ENCODE assay signal across 1 fruit fly cellular context in the genomic region with DNA sequence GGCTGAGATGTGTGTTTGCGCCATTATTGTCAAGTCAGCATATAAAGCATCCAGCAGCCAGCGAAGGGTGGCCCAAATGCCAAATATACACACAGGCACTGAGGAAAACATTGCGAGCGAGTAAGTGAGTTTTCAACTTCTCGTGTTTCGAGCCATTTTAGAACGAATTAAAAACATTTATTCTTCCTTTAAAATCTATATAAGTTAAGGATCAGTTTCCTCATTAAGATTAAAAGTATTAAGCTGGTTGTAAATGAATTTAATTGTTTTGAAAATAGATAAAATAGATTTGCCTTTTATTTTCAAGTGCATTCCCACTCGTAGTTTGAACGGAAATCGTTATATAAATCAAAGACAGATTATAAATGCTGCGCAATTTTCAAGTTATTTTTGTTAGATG.
A peak's percentile ranks its signal among the peaks of the same experiment; 100 is the strongest.
TF ChIP-seq lines count a peak whose summit lies in the region.

No protein-coding gene starts in this region.

TF ChIP-seq in whole organism, embryonic, 481 proteins besides CTCF, POLR2A, EP300 and RAD21 (continued from another document and continues in another):
- TF ChIP-seq CG2712 (tag; optimal IDR thresholded peaks at IDR 0.05; lab: Kevin White, UChicago) = peak; percentile 11
- no peak for TF ChIP-seq CG4820 (GFP tag; optimal IDR thresholded peaks at IDR 0.05; lab: Kevin White, UChicago)
- peak; percentile 21 for TF ChIP-seq CG6765 (GFP tag; optimal IDR thresholded peaks at IDR 0.05; lab: Kevin White, UChicago)
- no peak for TF ChIP-seq CG7786 (GFP tag; optimal IDR thresholded peaks at IDR 0.05; lab: Kevin White, UChicago)
- TF ChIP-seq sna (GFP tag; IDR thresholded peaks at IDR 0.05; lab: Robert Waterston, UW; ENCODE audit: partially characterized antibody) = no peak
- TF ChIP-seq Asciz (GFP tag; optimal IDR thresholded peaks at IDR 0.05; lab: Kevin White, UChicago) = peak; percentile 33
- no peak for TF ChIP-seq gcm2 (GFP tag; optimal IDR thresholded peaks at IDR 0.05; lab: Kevin White, UChicago)
- no peak for TF ChIP-seq trh (GFP tag; optimal IDR thresholded peaks at IDR 0.05; lab: Kevin White, UChicago)
- TF ChIP-seq CG10654 (GFP tag; optimal IDR thresholded peaks at IDR 0.05; lab: Kevin White, UChicago) = no peak
- no peak for TF ChIP-seq ATbp (GFP tag; optimal IDR thresholded peaks at IDR 0.05; lab: Kevin White, UChicago)
- TF ChIP-seq CG2889 (GFP tag; IDR thresholded peaks at IDR 0.05; lab: Robert Waterston, UW) = no peak
- TF ChIP-seq Bteb2 (GFP tag; optimal IDR thresholded peaks at IDR 0.05; lab: Kevin White, UChicago) = no peak
- TF ChIP-seq shn (GFP tag; optimal IDR thresholded peaks at IDR 0.05; lab: Kevin White, UChicago) = no peak
- TF ChIP-seq mld (GFP tag; IDR thresholded peaks at IDR 0.05; lab: Robert Waterston, UW; ENCODE audit: partially characterized antibody) = no peak
- no peak for TF ChIP-seq bbx (GFP tag; IDR thresholded peaks at IDR 0.05; lab: Robert Waterston, UW; ENCODE audit: partially characterized antibody)
- no peak for TF ChIP-seq vnd (GFP tag; IDR thresholded peaks at IDR 0.05; lab: Robert Waterston, UW; ENCODE audit: partially characterized antibody)
- no peak for TF ChIP-seq fd64A (GFP tag; optimal IDR thresholded peaks at IDR 0.05; lab: Kevin White, UChicago)
- TF ChIP-seq CG10274 (GFP tag; optimal IDR thresholded peaks at IDR 0.05; lab: Kevin White, UChicago) = no peak
- no peak for TF ChIP-seq ara (GFP tag; IDR thresholded peaks at IDR 0.05; lab: Robert Waterston, UW)
- TF ChIP-seq knrl (GFP tag; IDR thresholded peaks at IDR 0.05; lab: Robert Waterston, UW; ENCODE audit: partially characterized antibody) = no peak
- no peak for TF ChIP-seq Nf-YA (GFP tag; IDR thresholded peaks at IDR 0.05; lab: Robert Waterston, UW)
- TF ChIP-seq CG7372 (GFP tag; IDR thresholded peaks at IDR 0.05; lab: Robert Waterston, UW) = 0 out of 2 replicates have a peak, but pooled peaks have one; percentile 16
- TF ChIP-seq Sin3A (optimal IDR thresholded peaks at IDR 0.05; lab: Kevin White, UChicago) = no peak
- no peak for TF ChIP-seq CG4617 (GFP tag; optimal IDR thresholded peaks at IDR 0.05; lab: Kevin White, UChicago; ENCODE audit: borderline replicate concordance)
- TF ChIP-seq sob (GFP tag; IDR thresholded peaks at IDR 0.05; lab: Robert Waterston, UW) = no peak
- no peak for TF ChIP-seq cad (GFP tag; optimal IDR thresholded peaks at IDR 0.05; lab: Kevin White, UChicago)
- no peak for TF ChIP-seq CG7963 (GFP tag; IDR thresholded peaks at IDR 0.05; lab: Robert Waterston, UW; ENCODE audit: partially characterized antibody)
- no peak for TF ChIP-seq CG17568 (GFP tag; optimal IDR thresholded peaks at IDR 0.05; lab: Kevin White, UChicago)
- TF ChIP-seq CG11456 (GFP tag; IDR thresholded peaks at IDR 0.05; lab: Robert Waterston, UW) = no peak
- no peak for TF ChIP-seq CG15073 (GFP tag; optimal IDR thresholded peaks at IDR 0.05; lab: Kevin White, UChicago)
- no peak for TF ChIP-seq pfk (GFP tag; optimal IDR thresholded peaks at IDR 0.05; lab: Kevin White, UChicago)
- TF ChIP-seq Hr78 (GFP tag; optimal IDR thresholded peaks at IDR 0.05; lab: Kevin White, UChicago) = no peak
- no peak for TF ChIP-seq CG8359 (GFP tag; optimal IDR thresholded peaks at IDR 0.05; lab: Kevin White, UChicago; ENCODE audit: borderline replicate concordance)
- no peak for TF ChIP-seq sim (GFP tag; IDR thresholded peaks at IDR 0.05; lab: Robert Waterston, UW)
- peak; percentile 57 for TF ChIP-seq Fer1 (GFP tag; optimal IDR thresholded peaks at IDR 0.05; lab: Kevin White, UChicago)
- no peak for TF ChIP-seq hkb (optimal IDR thresholded peaks at IDR 0.05; lab: Kevin White, UChicago)
- 0 out of 2 replicates have a peak, but pooled peaks have one; percentile 15 for TF ChIP-seq hkb (GFP tag; IDR thresholded peaks at IDR 0.05; lab: Robert Waterston, UW)
- peak; percentile 60 for TF ChIP-seq gem (tag; optimal IDR thresholded peaks at IDR 0.05; lab: Kevin White, UChicago)
- TF ChIP-seq toy (GFP tag; IDR thresholded peaks at IDR 0.05; lab: Robert Waterston, UW) = no peak
- TF ChIP-seq jing (GFP tag; optimal IDR thresholded peaks at IDR 0.05; lab: Kevin White, UChicago) = no peak
- TF ChIP-seq al (GFP tag; IDR thresholded peaks at IDR 0.05; lab: Robert Waterston, UW) = no peak
- no peak for TF ChIP-seq CG12942 (GFP tag; optimal IDR thresholded peaks at IDR 0.05; lab: Kevin White, UChicago)
- no peak for TF ChIP-seq CG10209 (GFP tag; optimal IDR thresholded peaks at IDR 0.05; lab: Kevin White, UChicago)
- TF ChIP-seq br (optimal IDR thresholded peaks at IDR 0.05; lab: Kevin White, UChicago) = no peak
- no peak for TF ChIP-seq Ravus (GFP tag; IDR thresholded peaks at IDR 0.05; lab: Robert Waterston, UW)
- TF ChIP-seq CG11560 (tag; IDR thresholded peaks at IDR 0.05; lab: Robert Waterston, UW) = no peak
- peak; percentile 10 for TF ChIP-seq gsb-n (tag; optimal IDR thresholded peaks at IDR 0.05; lab: Kevin White, UChicago)
- TF ChIP-seq dmrt11E (tag; optimal IDR thresholded peaks at IDR 0.05; lab: Kevin White, UChicago) = peak; percentile 0
- no peak for TF ChIP-seq C15 (GFP tag; IDR thresholded peaks at IDR 0.05; lab: Robert Waterston, UW)
- TF ChIP-seq HmgD (GFP tag; optimal IDR thresholded peaks at IDR 0.05; lab: Kevin White, UChicago) = no peak
- peak; percentile 16; the same call in 1 of the 2 replicates for TF ChIP-seq CG6689 (GFP tag; IDR thresholded peaks at IDR 0.05; lab: Robert Waterston, UW)
- no peak for TF ChIP-seq jigr1 (GFP tag; IDR thresholded peaks at IDR 0.05; lab: Robert Waterston, UW)
- TF ChIP-seq schlank (tag; optimal IDR thresholded peaks at IDR 0.05; lab: Kevin White, UChicago) = no peak
- TF ChIP-seq Trl (optimal IDR thresholded peaks at IDR 0.05; lab: Kevin White, UChicago) = no peak
- TF ChIP-seq Trl (GFP tag; optimal IDR thresholded peaks at IDR 0.05; lab: Kevin White, UChicago) = no peak
- no peak for TF ChIP-seq gce (GFP tag; IDR thresholded peaks at IDR 0.05; lab: Robert Waterston, UW)
- TF ChIP-seq tll (GFP tag; optimal IDR thresholded peaks at IDR 0.05; lab: Kevin White, UChicago) = no peak
- no peak for TF ChIP-seq Gsc (GFP tag; IDR thresholded peaks at IDR 0.05; lab: Robert Waterston, UW)
- peak; percentile 27 for TF ChIP-seq Sox100B (GFP tag; optimal IDR thresholded peaks at IDR 0.05; lab: Kevin White, UChicago)
- TF ChIP-seq croc (GFP tag; conservative IDR thresholded peaks at IDR 0.05; lab: Robert Waterston, UW) = no peak
- no peak for TF ChIP-seq CG8290 (GFP tag; optimal IDR thresholded peaks at IDR 0.05; lab: Kevin White, UChicago)
- no peak for TF ChIP-seq CG8290 (tag; optimal IDR thresholded peaks at IDR 0.05; lab: Kevin White, UChicago)
- no peak for TF ChIP-seq Rx (GFP tag; IDR thresholded peaks at IDR 0.05; lab: Robert Waterston, UW)
- TF ChIP-seq peb (GFP tag; IDR thresholded peaks at IDR 0.05; lab: Robert Waterston, UW) = no peak
- no peak for TF ChIP-seq klu (GFP tag; IDR thresholded peaks at IDR 0.05; lab: Robert Waterston, UW)
- no peak for TF ChIP-seq Nf-YC (tag; optimal IDR thresholded peaks at IDR 0.05; lab: Kevin White, UChicago)
- TF ChIP-seq Dad (GFP tag; optimal IDR thresholded peaks at IDR 0.05; lab: Kevin White, UChicago) = no peak
- no peak for TF ChIP-seq B-H1 (GFP tag; IDR thresholded peaks at IDR 0.05; lab: Robert Waterston, UW)
- TF ChIP-seq danr (GFP tag; IDR thresholded peaks at IDR 0.05; lab: Robert Waterston, UW) = no peak
- TF ChIP-seq lola (GFP tag; optimal IDR thresholded peaks at IDR 0.05; lab: Kevin White, UChicago) = peak in 1 of 3 experiments; percentile 10
- TF ChIP-seq wek (GFP tag; optimal IDR thresholded peaks at IDR 0.05; lab: Kevin White, UChicago) = no peak
- TF ChIP-seq sug (tag; optimal IDR thresholded peaks at IDR 0.05; lab: Kevin White, UChicago) = no peak
- TF ChIP-seq CG14441 (GFP tag; IDR thresholded peaks at IDR 0.05; lab: Robert Waterston, UW) = no peak
- TF ChIP-seq bigmax (GFP tag; optimal IDR thresholded peaks at IDR 0.05; lab: Kevin White, UChicago) = no peak
- no peak for TF ChIP-seq Opbp (GFP tag; IDR thresholded peaks at IDR 0.05; lab: Robert Waterston, UW; ENCODE audit: partially characterized antibody)
- TF ChIP-seq CG12071 (GFP tag; optimal IDR thresholded peaks at IDR 0.05; lab: Kevin White, UChicago) = peak; percentile 13
- TF ChIP-seq BtbVII (GFP tag; optimal IDR thresholded peaks at IDR 0.05; lab: Kevin White, UChicago) = no peak
- no peak for TF ChIP-seq CG14965 (GFP tag; optimal IDR thresholded peaks at IDR 0.05; lab: Kevin White, UChicago; ENCODE audit: borderline replicate concordance)
- TF ChIP-seq CG10462 (GFP tag; optimal IDR thresholded peaks at IDR 0.05; lab: Kevin White, UChicago) = no peak
- TF ChIP-seq CG17802 (tag; optimal IDR thresholded peaks at IDR 0.05; lab: Kevin White, UChicago) = no peak
- TF ChIP-seq sqz (GFP tag; optimal IDR thresholded peaks at IDR 0.05; lab: Kevin White, UChicago) = no peak
- no peak for TF ChIP-seq CG32767 (GFP tag; IDR thresholded peaks at IDR 0.05; lab: Robert Waterston, UW)
- peak; percentile 51 for TF ChIP-seq CG30403 (GFP tag; optimal IDR thresholded peaks at IDR 0.05; lab: Kevin White, UChicago)
- TF ChIP-seq esg (GFP tag; conservative IDR thresholded peaks at IDR 0.05; lab: Robert Waterston, UW) = 0 out of 2 replicates have a peak, but pooled peaks have one; percentile 29
- TF ChIP-seq CG18619 (GFP tag; optimal IDR thresholded peaks at IDR 0.05; lab: Kevin White, UChicago) = peak; percentile 38
- TF ChIP-seq da (GFP tag; optimal IDR thresholded peaks at IDR 0.05; lab: Kevin White, UChicago) = no peak
- TF ChIP-seq sd (tag; optimal IDR thresholded peaks at IDR 0.05; lab: Kevin White, UChicago) = no peak
- TF ChIP-seq nom (GFP tag; optimal IDR thresholded peaks at IDR 0.05; lab: Kevin White, UChicago) = no peak
- TF ChIP-seq bcd (GFP tag; optimal IDR thresholded peaks at IDR 0.05; lab: Kevin White, UChicago) = peak; percentile 20
- TF ChIP-seq CG1832 (GFP tag; optimal IDR thresholded peaks at IDR 0.05; lab: Kevin White, UChicago) = no peak
- 0 out of 2 replicates have a peak, but pooled peaks have one; percentile 9 for TF ChIP-seq CG17328 (GFP tag; IDR thresholded peaks at IDR 0.05; lab: Robert Waterston, UW)
- TF ChIP-seq CG10431 (GFP tag; optimal IDR thresholded peaks at IDR 0.05; lab: Kevin White, UChicago) = no peak
- TF ChIP-seq ttk (GFP tag; IDR thresholded peaks at IDR 0.05; lab: Robert Waterston, UW) = no peak
- peak; percentile 39 for TF ChIP-seq CG10979 (tag; optimal IDR thresholded peaks at IDR 0.05; lab: Kevin White, UChicago)
- TF ChIP-seq gsb (GFP tag; IDR thresholded peaks at IDR 0.05; lab: Robert Waterston, UW) = no peak
- TF ChIP-seq CG5180 (GFP tag; optimal IDR thresholded peaks at IDR 0.05; lab: Kevin White, UChicago) = peak; percentile 6
- no peak for TF ChIP-seq sr (GFP tag; IDR thresholded peaks at IDR 0.05; lab: Robert Waterston, UW)
- peak in 1 of 2 experiments; percentile 57 for TF ChIP-seq bsh (GFP tag; optimal IDR thresholded peaks at IDR 0.05; lab: Kevin White, UChicago)
- TF ChIP-seq Max (GFP tag; optimal IDR thresholded peaks at IDR 0.05; lab: Kevin White, UChicago) = no peak
- no peak for TF ChIP-seq CG3838 (GFP tag; optimal IDR thresholded peaks at IDR 0.05; lab: Kevin White, UChicago)
- TF ChIP-seq Sry-β (GFP tag; optimal IDR thresholded peaks at IDR 0.05; lab: Kevin White, UChicago) = no peak
- no peak for TF ChIP-seq MESR4 (GFP tag; optimal IDR thresholded peaks at IDR 0.05; lab: Kevin White, UChicago)
- no peak for TF ChIP-seq Deaf1 (tag; optimal IDR thresholded peaks at IDR 0.05; lab: Kevin White, UChicago)
- TF ChIP-seq Mrtf (GFP tag; IDR thresholded peaks at IDR 0.05; lab: Robert Waterston, UW) = no peak
- no peak; the same call in 1 of the 2 replicates for TF ChIP-seq sisA (GFP tag; IDR thresholded peaks at IDR 0.05; lab: Robert Waterston, UW)
- peak; percentile 16 for TF ChIP-seq CG12659 (GFP tag; optimal IDR thresholded peaks at IDR 0.05; lab: Kevin White, UChicago)
- no peak for TF ChIP-seq CG6272 (GFP tag; IDR thresholded peaks at IDR 0.05; lab: Robert Waterston, UW)
- TF ChIP-seq CG12769 (tag; optimal IDR thresholded peaks at IDR 0.05; lab: Kevin White, UChicago) = peak; percentile 20
- no peak for TF ChIP-seq CG6175 (GFP tag; IDR thresholded peaks at IDR 0.05; lab: Robert Waterston, UW)
- TF ChIP-seq Optix (GFP tag; IDR thresholded peaks at IDR 0.05; lab: Robert Waterston, UW) = no peak
- TF ChIP-seq CG6654 (GFP tag; optimal IDR thresholded peaks at IDR 0.05; lab: Kevin White, UChicago) = no peak
- TF ChIP-seq CG4424 (GFP tag; optimal IDR thresholded peaks at IDR 0.05; lab: Kevin White, UChicago) = no peak
- no peak for TF ChIP-seq tgo (GFP tag; IDR thresholded peaks at IDR 0.05; lab: Robert Waterston, UW)
- TF ChIP-seq ranshi (GFP tag; IDR thresholded peaks at IDR 0.05; lab: Robert Waterston, UW) = no peak
- TF ChIP-seq CG3995 (GFP tag; optimal IDR thresholded peaks at IDR 0.05; lab: Kevin White, UChicago) = no peak
- TF ChIP-seq CG34224 (GFP tag; IDR thresholded peaks at IDR 0.05; lab: Robert Waterston, UW; ENCODE audit: partially characterized antibody) = no peak
- TF ChIP-seq CG3163 (GFP tag; optimal IDR thresholded peaks at IDR 0.05; lab: Kevin White, UChicago) = no peak
- TF ChIP-seq maf-S (GFP tag; optimal IDR thresholded peaks at IDR 0.05; lab: Kevin White, UChicago) = no peak
- no peak for TF ChIP-seq hbn (GFP tag; IDR thresholded peaks at IDR 0.05; lab: Robert Waterston, UW; ENCODE audit: partially characterized antibody)
- TF ChIP-seq chm (GFP tag; IDR thresholded peaks at IDR 0.05; lab: Robert Waterston, UW) = no peak
- TF ChIP-seq chif (GFP tag; optimal IDR thresholded peaks at IDR 0.05; lab: Kevin White, UChicago) = no peak
- no peak for TF ChIP-seq CG13123 (GFP tag; optimal IDR thresholded peaks at IDR 0.05; lab: Kevin White, UChicago)
- TF ChIP-seq CG18262 (tag; optimal IDR thresholded peaks at IDR 0.05; lab: Kevin White, UChicago) = peak; percentile 49
- TF ChIP-seq CG2199 (GFP tag; IDR thresholded peaks at IDR 0.05; lab: Robert Waterston, UW) = no peak
- no peak for TF ChIP-seq tin (GFP tag; optimal IDR thresholded peaks at IDR 0.05; lab: Kevin White, UChicago)
- no peak for TF ChIP-seq CG11723 (GFP tag; optimal IDR thresholded peaks at IDR 0.05; lab: Kevin White, UChicago)
- no peak for TF ChIP-seq hb (GFP tag; IDR thresholded peaks at IDR 0.05; lab: Robert Waterston, UW; ENCODE audit: partially characterized antibody)
- no peak for TF ChIP-seq ab (GFP tag; optimal IDR thresholded peaks at IDR 0.05; lab: Kevin White, UChicago)
- TF ChIP-seq pb (GFP tag; optimal IDR thresholded peaks at IDR 0.05; lab: Kevin White, UChicago) = no peak
- no peak for TF ChIP-seq ssp (GFP tag; IDR thresholded peaks at IDR 0.05; lab: Robert Waterston, UW)
- no peak for TF ChIP-seq emc (GFP tag; optimal IDR thresholded peaks at IDR 0.05; lab: Kevin White, UChicago)
- TF ChIP-seq cg (GFP tag; optimal IDR thresholded peaks at IDR 0.05; lab: Kevin White, UChicago) = no peak
